Fruit fly (Drosophila melanogaster) whole organism, embryonic: ENCODE measurements around the gene mRpL35.

Source experiments
- Ada2b ChIP-seq: fragments of 200-800 bp; sonication (Bioruptor generic); IDR thresholded peaks from 2 replicates; pipeline ENCODE4 v1.3.6; 2022; ENCODE audit warnings: missing biosample characterization, missing genetic modification characterization
- Adf1 ChIP-seq: fragments of 200-800 bp; sonication (Bioruptor generic); IDR thresholded peaks from 2 replicates; pipeline ENCODE4 v1.3.6; 2022; ENCODE audit warnings: missing biosample characterization, missing genetic modification characterization
- BEAF-32 ChIP-seq: fragments of 200-800 bp; sonication (Bioruptor generic); optimal IDR thresholded peaks from 3 replicates; lab custom pipeline; 2017; ENCODE audit warnings: missing biosample characterization, missing genetic modification characterization, mild to moderate bottlenecking, moderate library complexity, missing genetic modification reagents
- Bteb2 ChIP-seq: fragments of 200-800 bp; sonication (Bioruptor generic); optimal IDR thresholded peaks from 2 replicates; lab custom pipeline; 2016; ENCODE audit warnings: missing biosample characterization, missing genetic modification characterization
- CG10209 ChIP-seq: fragments of 200-800 bp; sonication (Bioruptor generic); optimal IDR thresholded peaks from 3 replicates; lab custom pipeline; 2017; ENCODE audit warnings: missing biosample characterization, mild to moderate bottlenecking, missing genetic modification characterization, missing genetic modification reagents
- CG10654 ChIP-seq: fragments of 200-800 bp; sonication (Bioruptor generic); optimal IDR thresholded peaks from 2 replicates; lab custom pipeline; 2016; ENCODE audit warnings: missing biosample characterization, missing genetic modification characterization
- CG11398 ChIP-seq: fragments of 200-800 bp; sonication (Bioruptor generic); optimal IDR thresholded peaks from 2 replicates; lab custom pipeline; 2016; ENCODE audit warnings: missing biosample characterization, missing genetic modification characterization
- CG12942 ChIP-seq: fragments of 200-800 bp; sonication (Bioruptor generic); optimal IDR thresholded peaks from 3 replicates; lab custom pipeline; 2016; ENCODE audit warnings: missing biosample characterization, missing genetic modification characterization
- CG13287 ChIP-seq: fragments of 200-800 bp; sonication (Bioruptor generic); IDR thresholded peaks from 2 replicates; pipeline ENCODE4 v1.3.6; 2022; ENCODE audit warnings: missing biosample characterization, missing genetic modification characterization; ENCODE audit not compliant: partially characterized antibody
- CG14710 ChIP-seq: fragments of 200-800 bp; sonication (Bioruptor generic); optimal IDR thresholded peaks from 3 replicates; lab custom pipeline; 2019; ENCODE audit warnings: missing biosample characterization, mild to moderate bottlenecking, missing genetic modification characterization, moderate library complexity
- CG1529 ChIP-seq: fragments of 200-800 bp; sonication (Bioruptor generic); optimal IDR thresholded peaks from 3 replicates; lab custom pipeline; 2018; ENCODE audit warnings: missing biosample characterization, missing genetic modification characterization
- CG1647 ChIP-seq: fragments of 200-800 bp; sonication (Bioruptor generic); optimal IDR thresholded peaks from 3 replicates; lab custom pipeline; 2016; ENCODE audit warnings: missing biosample characterization, missing genetic modification characterization
- CG17186 ChIP-seq: fragments of 200-800 bp; sonication (Bioruptor generic); optimal IDR thresholded peaks from 3 replicates; lab custom pipeline; 2017; ENCODE audit warnings: missing biosample characterization, missing genetic modification reagents, missing genetic modification characterization
- CG18599 ChIP-seq: fragments of 200-800 bp; sonication (Bioruptor generic); optimal IDR thresholded peaks from 3 replicates; lab custom pipeline; 2017; ENCODE audit warnings: missing biosample characterization, missing genetic modification characterization, mild to moderate bottlenecking, moderate library complexity, missing genetic modification reagents
- CG30403 ChIP-seq: fragments of 200-800 bp; sonication (Bioruptor generic); optimal IDR thresholded peaks from 3 replicates; lab custom pipeline; 2016; ENCODE audit warnings: missing biosample characterization, missing genetic modification characterization
- CG33213 ChIP-seq: fragments of 200-800 bp; sonication (Bioruptor generic); optimal IDR thresholded peaks from 3 replicates; lab custom pipeline; 2016; ENCODE audit warnings: missing biosample characterization, missing genetic modification characterization
- CG34224 ChIP-seq: fragments of 200-800 bp; sonication (Bioruptor generic); IDR thresholded peaks from 3 replicates; pipeline ENCODE4 v1.3.6; 2022; ENCODE audit warnings: missing biosample characterization, missing genetic modification characterization; ENCODE audit not compliant: partially characterized antibody
- CG34376 ChIP-seq: fragments of 200-800 bp; sonication (Bioruptor generic); optimal IDR thresholded peaks from 2 replicates; lab custom pipeline; 2018; ENCODE audit warnings: missing biosample characterization, mild to moderate bottlenecking, missing genetic modification characterization
- CG3847 ChIP-seq: fragments of 200-800 bp; sonication (Bioruptor generic); IDR thresholded peaks from 2 replicates; pipeline ENCODE4 v1.3.6; 2022; ENCODE audit warnings: missing biosample characterization, missing genetic modification characterization
- CG4282 ChIP-seq: fragments of 200-800 bp; sonication (Bioruptor generic); optimal IDR thresholded peaks from 2 replicates; lab custom pipeline; 2016; ENCODE audit warnings: missing biosample characterization, missing genetic modification characterization
- CG4328 ChIP-seq: fragments of 200-800 bp; sonication (Bioruptor generic); optimal IDR thresholded peaks from 3 replicates; lab custom pipeline; 2017; ENCODE audit warnings: missing biosample characterization, missing genetic modification reagents, missing genetic modification characterization
- CG4617 ChIP-seq: fragments of 200-800 bp; sonication (Bioruptor generic); optimal IDR thresholded peaks from 3 replicates; lab custom pipeline; 2016; ENCODE audit warnings: missing biosample characterization, missing genetic modification characterization, borderline replicate concordance
- CG6254 ChIP-seq: fragments of 200-800 bp; sonication (Bioruptor generic); optimal IDR thresholded peaks from 3 replicates; lab custom pipeline; 2017; ENCODE audit warnings: mild to moderate bottlenecking, missing biosample characterization, missing genetic modification reagents, missing genetic modification characterization
- CG6689 ChIP-seq: fragments of 200-800 bp; sonication (Bioruptor generic); IDR thresholded peaks from 2 replicates; pipeline ENCODE4 v1.3.6; 2022; ENCODE audit warnings: missing biosample characterization, missing genetic modification characterization
- CG7357 ChIP-seq: fragments of 200-800 bp; sonication (Bioruptor generic); IDR thresholded peaks from 3 replicates; pipeline ENCODE4 v1.3.6; 2022; ENCODE audit warnings: missing biosample characterization, missing genetic modification characterization
- Deaf1 ChIP-seq: fragments of 200-800 bp; optimal IDR thresholded peaks from 3 replicates; lab custom pipeline; 2019; ENCODE audit warnings: missing biosample characterization, mild to moderate bottlenecking, missing genetic modification characterization, moderate library complexity
- HLH4C ChIP-seq: fragments of 200-800 bp; sonication (Bioruptor generic); IDR thresholded peaks from 3 replicates; pipeline ENCODE4 v1.3.6; 2022; ENCODE audit warnings: missing biosample characterization, missing genetic modification characterization; ENCODE audit not compliant: partially characterized antibody
- HmgD ChIP-seq: fragments of 200-800 bp; sonication (Bioruptor generic); optimal IDR thresholded peaks from 3 replicates; lab custom pipeline; 2016; ENCODE audit warnings: missing biosample characterization, missing genetic modification characterization
- Hr51 ChIP-seq, 2 experiments: fragments of 200-800 bp; sonication (Bioruptor generic); optimal IDR thresholded peaks; 2 replicates in 1 of 2; 3 replicates in 1 of 2; lab custom pipeline; 2016 to 2018; ENCODE audit warnings: missing biosample characterization in 2 of 2, missing genetic modification characterization in 2 of 2, mild to moderate bottlenecking in 1 of 2, moderate library complexity in 1 of 2
- NK7.1 ChIP-seq: fragments of 200-800 bp; sonication (Bioruptor generic); optimal IDR thresholded peaks from 3 replicates; lab custom pipeline; 2016; ENCODE audit warnings: missing biosample characterization, missing genetic modification characterization
- Vsx1 ChIP-seq: fragments of 200-800 bp; sonication (Bioruptor generic); optimal IDR thresholded peaks from 2 replicates; lab custom pipeline; 2017; ENCODE audit warnings: missing biosample characterization, mild to moderate bottlenecking, missing genetic modification characterization, missing genetic modification reagents
- Xbp1 ChIP-seq: fragments of 200-800 bp; sonication (Bioruptor generic); optimal IDR thresholded peaks from 3 replicates; lab custom pipeline; 2016; ENCODE audit warnings: missing biosample characterization, mild to moderate bottlenecking, missing genetic modification characterization
- YL-1 ChIP-seq: fragments of 200-800 bp; sonication (Bioruptor generic); optimal IDR thresholded peaks from 3 replicates; lab custom pipeline; 2017; ENCODE audit warnings: missing biosample characterization, mild to moderate bottlenecking, missing genetic modification characterization
- ap ChIP-seq: fragments of 200-800 bp; sonication (Bioruptor generic); IDR thresholded peaks from 2 replicates; pipeline ENCODE4 v1.3.6; 2022; ENCODE audit warnings: missing biosample characterization, missing genetic modification characterization
- crc ChIP-seq: fragments of 200-800 bp; sonication (Bioruptor generic); optimal IDR thresholded peaks from 2 replicates; lab custom pipeline; 2016; ENCODE audit warnings: missing biosample characterization, missing genetic modification characterization
- crp ChIP-seq, 2 experiments: fragments of 200-800 bp; sonication (Bioruptor generic); optimal IDR thresholded peaks; 2 replicates in 1 of 2; 3 replicates in 1 of 2; lab custom pipeline; 2017; ENCODE audit warnings: missing biosample characterization in 2 of 2, missing genetic modification characterization in 2 of 2, mild to moderate bottlenecking in 1 of 2, moderate library complexity in 1 of 2
- eve ChIP-seq, 2 experiments: fragments of >200 bp; optimal IDR thresholded peaks; 2 replicates each; lab custom pipeline; 2017; ENCODE audit warnings: missing biosample characterization in 2 of 2, missing genetic modification characterization in 2 of 2
- eyg ChIP-seq: fragments of 200-800 bp; sonication (Bioruptor generic); optimal IDR thresholded peaks from 3 replicates; lab custom pipeline; 2016; ENCODE audit warnings: missing biosample characterization, missing genetic modification characterization
- fd3F ChIP-seq: fragments of 200-800 bp; sonication (Bioruptor generic); optimal IDR thresholded peaks from 2 replicates; lab custom pipeline; 2018; ENCODE audit warnings: missing biosample characterization, mild to moderate bottlenecking, missing genetic modification characterization, moderate library complexity
- gcm2 ChIP-seq: fragments of 200-800 bp; sonication (Bioruptor generic); optimal IDR thresholded peaks from 2 replicates; lab custom pipeline; 2016; ENCODE audit warnings: missing biosample characterization, missing genetic modification characterization
- ken ChIP-seq: fragments of 200-800 bp; sonication (Bioruptor generic); IDR thresholded peaks from 3 replicates; pipeline ENCODE4 v1.3.6; 2022; ENCODE audit warnings: missing biosample characterization, missing genetic modification characterization
- peb ChIP-seq: fragments of 200-800 bp; sonication (Bioruptor generic); IDR thresholded peaks from 2 replicates; pipeline ENCODE4 v1.3.6; 2022; ENCODE audit warnings: missing biosample characterization, missing genetic modification characterization
- pfk ChIP-seq: fragments of 200-800 bp; sonication (Bioruptor generic); optimal IDR thresholded peaks from 2 replicates; lab custom pipeline; 2018; ENCODE audit warnings: missing biosample characterization, mild to moderate bottlenecking, missing genetic modification characterization, moderate library complexity
- phol ChIP-seq: fragments of 200-800 bp; sonication (Bioruptor generic); optimal IDR thresholded peaks from 3 replicates; lab custom pipeline; 2018; ENCODE audit warnings: missing biosample characterization, mild to moderate bottlenecking, missing genetic modification characterization, moderate library complexity
- pros ChIP-seq: fragments of 200-800 bp; sonication (Bioruptor generic); optimal IDR thresholded peaks from 3 replicates; lab custom pipeline; 2019; ENCODE audit warnings: missing biosample characterization, mild to moderate bottlenecking, missing genetic modification characterization, moderate library complexity
- shn ChIP-seq: fragments of 200-800 bp; sonication (Bioruptor generic); optimal IDR thresholded peaks from 3 replicates; lab custom pipeline; 2016; ENCODE audit warnings: missing biosample characterization, missing genetic modification characterization
- slou ChIP-seq: fragments of 200-800 bp; sonication (Bioruptor generic); optimal IDR thresholded peaks from 3 replicates; lab custom pipeline; 2016; ENCODE audit warnings: missing biosample characterization, missing genetic modification characterization
- sug ChIP-seq: fragments of 200-800 bp; optimal IDR thresholded peaks from 2 replicates; lab custom pipeline; 2019; ENCODE audit warnings: missing biosample characterization, mild to moderate bottlenecking, missing genetic modification characterization, moderate library complexity
- tap ChIP-seq: fragments of 200-800 bp; optimal IDR thresholded peaks from 3 replicates; lab custom pipeline; 2019; ENCODE audit warnings: missing biosample characterization, mild to moderate bottlenecking, missing genetic modification characterization, moderate library complexity

Gene mRpL35

DNA sequence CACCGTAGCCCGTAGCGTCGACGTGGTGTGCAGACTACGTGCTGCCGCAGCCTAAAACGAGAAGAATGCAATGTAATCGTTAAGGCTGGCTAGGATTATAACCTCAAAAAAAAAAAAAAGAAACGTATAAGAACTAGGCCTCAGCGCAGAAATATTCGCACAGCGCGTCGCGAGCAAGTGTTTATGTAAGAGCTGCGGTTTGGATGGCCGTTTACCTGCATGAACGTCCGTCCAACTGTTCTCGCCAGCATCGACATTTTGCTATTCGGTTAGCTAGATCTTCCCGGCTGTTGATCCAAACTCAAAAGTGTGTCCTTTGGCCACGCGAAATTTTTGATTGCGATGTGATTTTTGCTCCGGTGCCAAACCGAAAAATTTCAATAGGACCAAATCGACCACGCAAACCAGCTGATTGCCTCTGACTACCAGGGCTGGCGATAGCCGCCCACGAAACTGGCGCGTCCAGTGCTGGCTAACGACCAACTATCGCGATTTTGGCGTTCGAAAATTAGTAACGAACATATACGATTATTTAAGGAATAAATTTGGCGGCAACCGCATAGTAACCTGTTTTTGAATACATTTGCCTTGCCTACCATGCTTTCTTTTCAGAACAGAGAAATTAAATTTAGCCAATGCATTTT lies 4.4 kb upstream of the mRpL35 start, which contains the start of gene Idh3b (continued):
- no peak for TF ChIP-seq CG1529
- peak; percentile 64 for TF ChIP-seq CG4617 (GFP tag; lab: Kevin White, UChicago)
- peak; percentile 45 for TF ChIP-seq CG10654 (GFP tag; lab: Kevin White, UChicago)
- no peak for TF ChIP-seq CG10209 (GFP tag; lab: Kevin White, UChicago)
- peak; percentile 65 for TF ChIP-seq sug
- TF ChIP-seq CG4282 (GFP tag; lab: Kevin White, UChicago) = peak; percentile 26
- TF ChIP-seq CG14710 (tag; lab: Kevin White, UChicago) = peak; percentile 70
- TF ChIP-seq crp (GFP tag; optimal IDR thresholded peaks at IDR 0.05; lab: Kevin White, UChicago) = peak; percentile 75 to 98
- TF ChIP-seq CG3847 (GFP tag; lab: Robert Waterston, UW) = peak; percentile 88
- TF ChIP-seq CG17186 (GFP tag; lab: Kevin White, UChicago) = peak; percentile 83
- TF ChIP-seq CG6254 = no peak
- TF ChIP-seq pfk (GFP tag; lab: Kevin White, UChicago) = peak; percentile 42
- no peak for TF ChIP-seq Deaf1 (tag; lab: Kevin White, UChicago)
- peak; percentile 44 for TF ChIP-seq CG12942 (GFP tag; lab: Kevin White, UChicago)
- TF ChIP-seq phol (tag; lab: Kevin White, UChicago) = peak; percentile 60
- TF ChIP-seq shn (GFP tag; lab: Kevin White, UChicago) = no peak
- TF ChIP-seq Hr51 (GFP tag; optimal IDR thresholded peaks at IDR 0.05; lab: Kevin White, UChicago) = peak in 1 of 2 experiments; percentile 64
- no peak for TF ChIP-seq ap (GFP tag; lab: Robert Waterston, UW)
- TF ChIP-seq CG4328 (GFP tag; lab: Kevin White, UChicago) = no peak
- TF ChIP-seq HLH4C = peak; percentile 84
- no peak for TF ChIP-seq CG18599 (GFP tag; lab: Kevin White, UChicago)
- TF ChIP-seq CG33213 = peak; percentile 76
- no peak for TF ChIP-seq Ada2b
- TF ChIP-seq CG7357 (GFP tag; lab: Robert Waterston, UW) = 0 out of 3 replicates have a peak, but pooled peaks have one; percentile 39
- TF ChIP-seq HmgD (GFP tag; lab: Kevin White, UChicago) = peak; percentile 64
- TF ChIP-seq tap = no peak
- TF ChIP-seq pros = no peak
- peak; percentile 40 for TF ChIP-seq gcm2 (GFP tag; lab: Kevin White, UChicago)
- 0 out of 2 replicates have a peak, but pooled peaks have one; percentile 10 for TF ChIP-seq peb
- peak; percentile 44 for TF ChIP-seq Bteb2 (GFP tag; lab: Kevin White, UChicago)
- peak; percentile 76 for TF ChIP-seq Xbp1 (GFP tag; lab: Kevin White, UChicago)
- TF ChIP-seq eve (GFP tag; optimal IDR thresholded peaks at IDR 0.05; lab: Kevin White, UChicago) = no peak
- peak; percentile 47 for TF ChIP-seq CG34376 (GFP tag; lab: Kevin White, UChicago)
- TF ChIP-seq CG6689 (GFP tag; lab: Robert Waterston, UW) = no peak
- TF ChIP-seq Adf1 (GFP tag; lab: Robert Waterston, UW) = peak; percentile 39
- peak; percentile 94 for TF ChIP-seq YL-1 (GFP tag; lab: Kevin White, UChicago)
- peak; percentile 37 for TF ChIP-seq eyg (GFP tag; lab: Kevin White, UChicago)
- TF ChIP-seq fd3F = peak; percentile 26
- peak; percentile 6 for TF ChIP-seq slou
- TF ChIP-seq CG13287 (GFP tag; lab: Robert Waterston, UW) = peak; percentile 98
- peak; percentile 96 for TF ChIP-seq CG34224 (GFP tag; lab: Robert Waterston, UW)
- TF ChIP-seq CG1647 (GFP tag; lab: Kevin White, UChicago) = peak; percentile 59
- TF ChIP-seq ken (GFP tag; lab: Robert Waterston, UW) = peak; percentile 85
- peak; percentile 15 for TF ChIP-seq crc (GFP tag; lab: Kevin White, UChicago)
- peak; percentile 94 for TF ChIP-seq BEAF-32 (GFP tag; lab: Kevin White, UChicago)
- TF ChIP-seq CG11398 (GFP tag; lab: Kevin White, UChicago) = peak; percentile 48
- peak; percentile 69 for TF ChIP-seq CG30403 (GFP tag; lab: Kevin White, UChicago)
- no peak for TF ChIP-seq Vsx1 (GFP tag; lab: Kevin White, UChicago)
- TF ChIP-seq NK7.1 (GFP tag; lab: Kevin White, UChicago) = peak; percentile 39
